Fruit fly (Drosophila melanogaster): ENCODE measurements around the gene Rbfox1.

- no peak for TF ChIP-seq psq (optimal IDR thresholded peaks at IDR 0.05)
- no peak for TF ChIP-seq Dll (optimal IDR thresholded peaks at IDR 0.05)
- no peak for TF ChIP-seq pan (optimal IDR thresholded peaks at IDR 0.05)
- no peak for TF ChIP-seq EcR (GFP tag; optimal IDR thresholded peaks at IDR 0.05)
- no peak for TF ChIP-seq usp (GFP tag; optimal IDR thresholded peaks at IDR 0.05)
- no peak for TF ChIP-seq CG8478 (optimal IDR thresholded peaks at IDR 0.05)
Observed at dm6 chr3L:10431883-10432282, 49.3 kb upstream of the Rbfox1 start, which contains the start of gene Ir67b.
